Worm (Caenorhabditis elegans) whole organism, L3 larva: ENCODE measurements around the gene F26A10.2.

Experiments used
- ama-1 ChIP-seq: fragments of 150-350 bp; optimal IDR thresholded peaks from 2 replicates; lab custom pipeline; 2018
- ceh-82 ChIP-seq: fragments of 150-350 bp; optimal IDR thresholded peaks from 2 replicates; lab custom pipeline; 2014; ENCODE audit warnings: missing biosample characterization, missing genetic modification characterization
- elt-1 ChIP-seq: fragments of 150-350 bp; optimal IDR thresholded peaks from 2 replicates; lab custom pipeline; 2014; ENCODE audit warnings: missing biosample characterization, missing genetic modification characterization
- fkh-10 ChIP-seq: sonication (generic microtip); optimal IDR thresholded peaks from 2 replicates; lab custom pipeline; 2017; ENCODE audit warnings: missing biosample characterization, missing genetic modification reagents, missing genetic modification characterization
- lin-39 ChIP-seq: fragments of 150-350 bp; optimal IDR thresholded peaks from 2 replicates; lab custom pipeline; 2018; ENCODE audit warnings: missing biosample characterization, missing genetic modification reagents, missing genetic modification characterization
- lsy-12 ChIP-seq: sonication (generic microtip); optimal IDR thresholded peaks from 2 replicates; lab custom pipeline; 2016; ENCODE audit warnings: mild to moderate bottlenecking, missing genetic modification characterization, missing compliant biosample characterization
- mdl-1 ChIP-seq: fragments of 150-350 bp; optimal IDR thresholded peaks from 2 replicates; lab custom pipeline; 2014; ENCODE audit warnings: missing biosample characterization, missing genetic modification characterization
- nhr-25 ChIP-seq: sonication (generic microtip); optimal IDR thresholded peaks from 2 replicates; lab custom pipeline; 2017; ENCODE audit warnings: missing biosample characterization, missing genetic modification characterization
- nhr-67 ChIP-seq: fragments of 150-350 bp; optimal IDR thresholded peaks from 2 replicates; lab custom pipeline; 2014; ENCODE audit warnings: missing biosample characterization, missing genetic modification characterization

ce11 chrX:7614466-7614865 is 30.7 kb downstream of the F26A10.2 start:
- TF ChIP-seq nhr-67 (tag; lab: Kevin White, UChicago), result no peak
- no peak for TF ChIP-seq ceh-82 (tag; lab: Kevin White, UChicago)
- no peak for TF ChIP-seq fkh-10 (GFP tag; lab: Kevin White, UChicago)
- TF ChIP-seq nhr-25 (tag; lab: Kevin White, UChicago), result no peak
- no peak for TF ChIP-seq elt-1
- no peak for TF ChIP-seq mdl-1
- no peak for TF ChIP-seq lin-39 (tag; lab: Kevin White, UChicago)
- TF ChIP-seq ama-1 (lab: Kevin White, UChicago), result no peak
- TF ChIP-seq lsy-12 (tag; lab: Kevin White, UChicago), result no peak
